Worm (Caenorhabditis elegans) whole organism, young adult: Measurements from ENCODE around the gene ceh-63.

Experiments used
- B0019.2 ChIP-seq: fragments of 200-800 bp; sonication (Bioruptor generic); conservative IDR thresholded peaks from 2 replicates; pipeline ENCODE4 v1.3.6; 2022; ENCODE audit warnings: missing genetic modification reagents, missing genetic modification characterization, missing compliant biosample characterization
- F39B2.1 ChIP-seq: fragments of 200-800 bp; sonication (Bioruptor generic); IDR thresholded peaks from 2 replicates; pipeline ENCODE4 v1.3.6; 2022; ENCODE audit warnings: missing genetic modification reagents, missing genetic modification characterization, missing compliant biosample characterization
- F52B5.7 ChIP-seq: sonication (generic microtip); optimal IDR thresholded peaks from 2 replicates; lab custom pipeline; 2016; ENCODE audit warnings: mild to moderate bottlenecking, missing genetic modification characterization, missing compliant biosample characterization
- Y53G8AR.9 ChIP-seq: fragments of 200-800 bp; sonication (Bioruptor generic); conservative IDR thresholded peaks from 2 replicates; pipeline ENCODE4 v1.3.6; 2022; ENCODE audit warnings: missing genetic modification reagents, missing genetic modification characterization, missing compliant biosample characterization
- Y79H2A.3 ChIP-seq: fragments of 200-800 bp; sonication (Bioruptor generic); conservative IDR thresholded peaks from 2 replicates; pipeline ENCODE4 v1.3.6; 2022; ENCODE audit warnings: missing genetic modification reagents, missing genetic modification characterization, missing compliant biosample characterization
- ama-1 ChIP-seq, 3 experiments: fragments of 150-350 bp in 1 of 3; sonication (generic microtip) in 2 of 3; optimal IDR thresholded peaks; 2 replicates each; lab custom pipeline; 2014 to 2018; ENCODE audit warnings: missing biosample characterization in 2 of 3, missing genetic modification characterization in 2 of 3, missing genetic modification reagents in 2 of 3
- atf-7 ChIP-seq: sonication (generic microtip); optimal IDR thresholded peaks from 2 replicates; lab custom pipeline; 2017; ENCODE audit warnings: mild to moderate bottlenecking, missing genetic modification characterization, missing compliant biosample characterization
- attf-3 ChIP-seq: fragments of 200-800 bp; sonication (Bioruptor generic); conservative IDR thresholded peaks from 2 replicates; pipeline ENCODE4 v1.3.6; 2022; ENCODE audit warnings: missing genetic modification reagents, missing genetic modification characterization, missing compliant biosample characterization
- bed-2 ChIP-seq: fragments of 200-800 bp; sonication (Bioruptor generic); IDR thresholded peaks from 2 replicates; pipeline ENCODE4 v1.3.6; 2022; ENCODE audit warnings: missing genetic modification reagents, missing genetic modification characterization, missing compliant biosample characterization
- cebp-2 ChIP-seq: fragments of 200-800 bp; sonication (Bioruptor generic); IDR thresholded peaks from 2 replicates; pipeline ENCODE4 v1.3.6; 2022; ENCODE audit warnings: missing genetic modification characterization, missing compliant biosample characterization
- ceh-27 ChIP-seq: fragments of 200-800 bp; sonication (Bioruptor generic); optimal IDR thresholded peaks from 2 replicates; lab custom pipeline; 2018; ENCODE audit warnings: mild to moderate bottlenecking, missing genetic modification characterization, moderate library complexity, missing compliant biosample characterization
- ceh-91 ChIP-seq: fragments of 200-800 bp; sonication (Bioruptor generic); IDR thresholded peaks from 2 replicates; pipeline ENCODE4 v1.3.6; 2022; ENCODE audit warnings: missing genetic modification reagents, missing genetic modification characterization, missing compliant biosample characterization
- dox-1 ChIP-seq: fragments of 200-800 bp; sonication (Bioruptor generic); IDR thresholded peaks from 2 replicates; pipeline ENCODE4 v1.3.6; 2022; ENCODE audit warnings: missing genetic modification reagents, missing genetic modification characterization, missing compliant biosample characterization
- dpff-1 ChIP-seq: sonication (generic microtip); optimal IDR thresholded peaks from 2 replicates; lab custom pipeline; 2017; ENCODE audit warnings: mild to moderate bottlenecking, missing genetic modification characterization, missing compliant biosample characterization
- efl-1 ChIP-seq: fragments of 150-350 bp; optimal IDR thresholded peaks from 2 replicates; lab custom pipeline; 2014; ENCODE audit warnings: missing biosample characterization, missing genetic modification reagents, missing genetic modification characterization
- egl-18 ChIP-seq: fragments of 200-800 bp; sonication (Bioruptor generic); IDR thresholded peaks from 2 replicates; pipeline ENCODE4 v1.3.6; 2022; ENCODE audit warnings: missing genetic modification reagents, missing genetic modification characterization, missing compliant biosample characterization
- egrh-3 ChIP-seq: fragments of 200-800 bp; sonication (Bioruptor generic); IDR thresholded peaks from 2 replicates; pipeline ENCODE4 v1.3.6; 2022; ENCODE audit warnings: missing genetic modification reagents, missing genetic modification characterization, missing compliant biosample characterization
- fkh-3 ChIP-seq: sonication (generic microtip); optimal IDR thresholded peaks from 2 replicates; lab custom pipeline; 2016; ENCODE audit warnings: mild to moderate bottlenecking, missing genetic modification characterization, missing compliant biosample characterization
- hlh-26 ChIP-seq: fragments of 200-800 bp; sonication (Bioruptor generic); conservative IDR thresholded peaks from 2 replicates; pipeline ENCODE4 v1.3.6; 2022; ENCODE audit warnings: missing genetic modification reagents, missing genetic modification characterization, missing compliant biosample characterization
- hmg-1.2 ChIP-seq: fragments of 200-800 bp; sonication (Bioruptor generic); IDR thresholded peaks from 2 replicates; pipeline ENCODE4 v1.3.6; 2022; ENCODE audit warnings: missing genetic modification reagents, missing genetic modification characterization, missing compliant biosample characterization
- hmg-20 ChIP-seq: fragments of 200-800 bp; sonication (Bioruptor generic); IDR thresholded peaks from 2 replicates; pipeline ENCODE4 v1.3.6; 2022; ENCODE audit warnings: missing genetic modification reagents, missing genetic modification characterization, missing compliant biosample characterization
- hrde-1 ChIP-seq: sonication (generic microtip); optimal IDR thresholded peaks from 2 replicates; lab custom pipeline; 2016; ENCODE audit warnings: missing genetic modification characterization, mild to moderate bottlenecking, missing compliant biosample characterization, moderate library complexity, missing genotype, missing genetic modification reagents, borderline replicate concordance
- lin-26 ChIP-seq: fragments of 200-800 bp; sonication (Bioruptor generic); IDR thresholded peaks from 2 replicates; pipeline ENCODE4 v1.3.6; 2022; ENCODE audit warnings: missing genetic modification reagents, missing genetic modification characterization, missing compliant biosample characterization
- lir-1 ChIP-seq: fragments of 200-800 bp; sonication (Bioruptor generic); conservative IDR thresholded peaks from 2 replicates; pipeline ENCODE4 v1.3.6; 2022; ENCODE audit warnings: missing genetic modification reagents, missing genetic modification characterization, missing compliant biosample characterization
- lsl-1 ChIP-seq: fragments of 200-800 bp; sonication (Bioruptor generic); optimal IDR thresholded peaks from 2 replicates; lab custom pipeline; 2018; ENCODE audit warnings: mild to moderate bottlenecking, missing genetic modification characterization, moderate library complexity, missing compliant biosample characterization
- madf-10 ChIP-seq: sonication (generic microtip); optimal IDR thresholded peaks from 2 replicates; lab custom pipeline; 2016; ENCODE audit warnings: mild to moderate bottlenecking, missing genetic modification characterization, missing compliant biosample characterization
- mes-4 ChIP-seq: sonication (generic microtip); optimal IDR thresholded peaks from 2 replicates; lab custom pipeline; 2016; ENCODE audit warnings: missing genotype, missing genetic modification characterization, missing compliant biosample characterization
- mxl-1 ChIP-seq: sonication (generic microtip); optimal IDR thresholded peaks from 2 replicates; lab custom pipeline; 2016; ENCODE audit warnings: missing genetic modification characterization, missing compliant biosample characterization
- nhr-27 ChIP-seq: fragments of 200-800 bp; sonication (Bioruptor generic); optimal IDR thresholded peaks from 2 replicates; lab custom pipeline; 2018; ENCODE audit warnings: mild to moderate bottlenecking, missing genetic modification characterization, moderate library complexity, missing compliant biosample characterization
- sea-2 ChIP-seq: fragments of 200-800 bp; sonication (Bioruptor generic); IDR thresholded peaks from 2 replicates; pipeline ENCODE4 v1.3.6; 2022; ENCODE audit warnings: missing genetic modification characterization, missing compliant biosample characterization
- snpc-1.3 ChIP-seq: sonication (generic microtip); optimal IDR thresholded peaks from 2 replicates; lab custom pipeline; 2017; ENCODE audit warnings: missing genetic modification characterization, mild to moderate bottlenecking, missing compliant biosample characterization, antibody characterized with exemption, moderate library complexity, missing genotype, missing genetic modification reagents; ENCODE audit not compliant: insufficient read depth
- snpc-3.4 ChIP-seq: sonication (generic microtip); optimal IDR thresholded peaks from 2 replicates; lab custom pipeline; 2017; ENCODE audit warnings: missing genetic modification characterization, mild to moderate bottlenecking, missing compliant biosample characterization, antibody characterized with exemption, moderate library complexity, missing genotype, missing genetic modification reagents
- tlf-1 ChIP-seq: fragments of 200-800 bp; sonication (Bioruptor generic); optimal IDR thresholded peaks from 2 replicates; lab custom pipeline; 2018; ENCODE audit warnings: mild to moderate bottlenecking, missing genetic modification characterization, missing compliant biosample characterization
- xnd-1 ChIP-seq: sonication (generic microtip); optimal IDR thresholded peaks from 2 replicates; lab custom pipeline; 2016; ENCODE audit warnings: missing genotype, missing genetic modification reagents, missing genetic modification characterization, missing compliant biosample characterization
- zfh-2 ChIP-seq: fragments of 200-800 bp; sonication (Bioruptor generic); conservative IDR thresholded peaks from 2 replicates; pipeline ENCODE4 v1.3.6; 2022; ENCODE audit warnings: missing genetic modification reagents, missing genetic modification characterization, missing compliant biosample characterization
- zim-3 ChIP-seq: sonication (generic microtip); optimal IDR thresholded peaks from 2 replicates; lab custom pipeline; 2017; ENCODE audit warnings: mild to moderate bottlenecking, missing genetic modification characterization, moderate library complexity, missing compliant biosample characterization
- ztf-18 ChIP-seq: sonication (generic microtip); optimal IDR thresholded peaks from 2 replicates; lab custom pipeline; 2016; ENCODE audit warnings: missing genotype, mild to moderate bottlenecking, missing genetic modification characterization, missing compliant biosample characterization

Gene ceh-63

DNA sequence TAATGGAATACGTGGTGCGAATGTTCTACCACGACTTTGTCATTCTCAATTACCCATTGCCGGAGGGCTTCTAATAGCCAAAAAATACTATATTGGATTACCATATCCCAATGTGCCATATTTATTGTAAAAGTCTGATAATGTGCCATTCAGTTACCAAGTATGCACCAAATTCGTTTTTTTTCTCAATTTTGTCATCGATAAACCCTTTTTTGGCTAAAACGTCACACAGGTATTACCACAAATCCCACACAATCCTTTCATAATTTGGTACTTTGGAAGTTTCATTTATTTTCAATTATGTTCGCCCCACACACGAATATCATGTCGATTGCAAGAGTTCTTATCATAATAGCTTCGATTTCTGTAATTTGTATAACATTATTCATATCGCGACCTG lies 45.8 kb downstream of the ceh-63 start, which contains the start of gene vep-2:
TSS of gene vep-2 (plus strand) at position 301 of the 400 bp plus-strand sequence.
- TF ChIP-seq snpc-1.3 (tag; lab: Kevin White, UChicago) = no peak
- no peak for TF ChIP-seq madf-10
- TF ChIP-seq ceh-27 (GFP tag; lab: Kevin White, UChicago) = no peak
- no peak for TF ChIP-seq Y79H2A.3 (GFP tag; lab: Robert Waterston, UW)
- no peak for TF ChIP-seq hmg-20 (GFP tag; lab: Robert Waterston, UW)
- no peak for TF ChIP-seq ama-1 (optimal IDR thresholded peaks at IDR 0.05; lab: Kevin White, UChicago)
- TF ChIP-seq ama-1 (GFP tag; optimal IDR thresholded peaks at IDR 0.05; lab: Kevin White, UChicago) = no peak
- no peak for TF ChIP-seq lin-26 (GFP tag; lab: Robert Waterston, UW)
- TF ChIP-seq egl-18 (GFP tag; lab: Robert Waterston, UW) = no peak
- no peak for TF ChIP-seq lsl-1 (GFP tag; lab: Kevin White, UChicago)
- no peak for TF ChIP-seq B0019.2 (GFP tag; lab: Robert Waterston, UW)
- TF ChIP-seq Y53G8AR.9 (GFP tag; lab: Robert Waterston, UW) = no peak
- TF ChIP-seq F39B2.1 (GFP tag; lab: Robert Waterston, UW) = no peak
- no peak for TF ChIP-seq lir-1 (GFP tag; lab: Robert Waterston, UW)
- no peak for TF ChIP-seq hrde-1 (tag; lab: Kevin White, UChicago)
- no peak for TF ChIP-seq atf-7
- no peak for TF ChIP-seq efl-1 (GFP tag; lab: Kevin White, UChicago)
- TF ChIP-seq F52B5.7 = no peak
- no peak for TF ChIP-seq snpc-3.4 (tag; lab: Kevin White, UChicago)
- no peak for TF ChIP-seq sea-2
- TF ChIP-seq, all 124 proteins: peak for 0

DNA sequence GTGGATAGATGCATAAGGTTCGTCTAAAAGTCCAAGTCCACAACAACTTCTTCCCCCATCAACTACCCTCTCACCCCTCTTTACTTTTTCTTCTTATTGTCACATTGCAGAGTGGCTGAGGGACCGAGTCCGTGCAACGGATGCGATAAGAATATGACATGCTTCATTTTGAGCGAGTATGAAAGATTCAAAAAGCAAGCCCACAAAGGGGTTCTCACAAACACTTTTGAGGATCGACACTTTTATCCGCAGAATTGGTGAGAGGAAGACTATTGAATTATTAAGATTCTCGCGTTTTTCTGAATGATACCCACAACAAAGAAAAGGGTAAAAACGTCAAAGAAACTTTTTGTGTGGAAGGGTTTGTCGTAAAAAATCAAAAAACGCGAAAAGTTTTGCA lies 48.3 kb downstream of the ceh-63 start:
- TF ChIP-seq nhr-27 (tag; lab: Kevin White, UChicago) (no peak), mxl-1 (tag; lab: Kevin White, UChicago) (no peak), xnd-1 (no peak), cebp-2 (GFP tag; lab: Robert Waterston, UW) (no peak), zim-3 (tag; lab: Kevin White, UChicago) (no peak), hmg-1.2 (GFP tag; lab: Robert Waterston, UW) (no peak), mes-4 (tag; lab: Kevin White, UChicago) (no peak), dpff-1 (tag; lab: Kevin White, UChicago) (no peak), zfh-2 (no peak), fkh-3 (tag; lab: Kevin White, UChicago) (no peak), egrh-3 (GFP tag; lab: Robert Waterston, UW) (no peak)

DNA sequence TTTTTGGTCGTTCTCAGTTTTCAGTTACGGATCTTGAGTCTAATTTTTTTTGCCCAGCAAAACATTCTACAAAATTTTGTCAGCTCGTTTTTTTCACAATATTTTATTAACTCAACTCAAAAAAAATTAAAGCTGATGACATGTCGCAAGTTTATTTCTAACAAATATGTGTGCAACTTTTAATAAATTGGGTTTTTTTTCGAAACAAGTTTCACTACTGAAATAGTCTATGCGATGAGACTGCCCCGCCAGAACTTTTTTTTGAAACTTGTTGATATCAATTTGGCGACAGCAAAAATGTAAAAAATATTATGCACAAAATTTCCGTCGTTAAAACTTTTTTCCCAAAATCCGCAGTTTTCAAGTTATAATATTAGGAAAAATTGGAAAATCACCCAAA lies 50.7 kb downstream of the ceh-63 start, which contains the start of gene C18B2.2:
TSS of gene C18B2.2 (plus strand) at position 301 of the 400 bp plus-strand sequence.
- TF ChIP-seq ztf-18 (tag; lab: Kevin White, UChicago) (no peak), attf-3 (GFP tag; lab: Robert Waterston, UW) (no peak), hlh-26 (no peak), tlf-1 (GFP tag; lab: Kevin White, UChicago) (no peak), ceh-91 (GFP tag; lab: Robert Waterston, UW) (no peak), dox-1 (GFP tag; lab: Robert Waterston, UW) (no peak), bed-2 (GFP tag; lab: Robert Waterston, UW) (no peak)
- TF ChIP-seq, all 124 proteins: peak for 0
